Worm (Caenorhabditis elegans) whole organism, late embryonic: ENCODE measurements around the gene C04B4.6.

ENCODE experiments used
- C08G9.2 ChIP-seq: sonication (generic microtip); optimal IDR thresholded peaks from 2 replicates; lab custom pipeline; 2016; ENCODE audit warnings: mild to moderate bottlenecking, missing genetic modification characterization, moderate library complexity, missing compliant biosample characterization
- C38D4.7 ChIP-seq: fragments of 200-800 bp; sonication (Bioruptor generic); optimal IDR thresholded peaks from 2 replicates; lab custom pipeline; 2018; ENCODE audit warnings: mild to moderate bottlenecking, missing genetic modification characterization, moderate library complexity, missing compliant biosample characterization
- F13H6.1 ChIP-seq: sonication (generic microtip); optimal IDR thresholded peaks from 2 replicates; lab custom pipeline; 2016; ENCODE audit warnings: missing genetic modification characterization, missing compliant biosample characterization
- K09A11.1 ChIP-seq: sonication (generic microtip); optimal IDR thresholded peaks from 2 replicates; lab custom pipeline; 2017; ENCODE audit warnings: antibody characterized with exemption, mild to moderate bottlenecking, missing genetic modification characterization, missing compliant biosample characterization; ENCODE audit not compliant: insufficient read depth
- T23F11.4 ChIP-seq: fragments of 200-800 bp; sonication (Bioruptor generic); optimal IDR thresholded peaks from 2 replicates; lab custom pipeline; 2018; ENCODE audit warnings: mild to moderate bottlenecking, missing genetic modification characterization, missing compliant biosample characterization
- Y22D7AL.16 ChIP-seq: sonication (generic microtip); optimal IDR thresholded peaks from 2 replicates; lab custom pipeline; 2016; ENCODE audit warnings: missing genetic modification characterization, missing compliant biosample characterization
- ahr-1 ChIP-seq: sonication (generic microtip); optimal IDR thresholded peaks from 2 replicates; lab custom pipeline; 2016; ENCODE audit warnings: missing genetic modification characterization, missing compliant biosample characterization
- ceh-14 ChIP-seq: sonication (generic microtip); optimal IDR thresholded peaks from 2 replicates; lab custom pipeline; 2016; ENCODE audit warnings: missing genotype, missing genetic modification characterization, missing compliant biosample characterization
- ceh-18 ChIP-seq: sonication (generic microtip); optimal IDR thresholded peaks from 2 replicates; lab custom pipeline; 2016; ENCODE audit warnings: missing genetic modification characterization, missing compliant biosample characterization
- ceh-19 ChIP-seq: fragments of 200-800 bp; sonication (Bioruptor generic); optimal IDR thresholded peaks from 2 replicates; lab custom pipeline; 2018; ENCODE audit warnings: mild to moderate bottlenecking, missing genetic modification characterization, missing compliant biosample characterization
- ceh-2 ChIP-seq: sonication (generic microtip); optimal IDR thresholded peaks from 2 replicates; lab custom pipeline; 2016; ENCODE audit warnings: missing genotype, missing genetic modification characterization, missing compliant biosample characterization
- ceh-30 ChIP-seq: fragments of 150-350 bp; optimal IDR thresholded peaks from 2 replicates; lab custom pipeline; 2014; ENCODE audit warnings: missing biosample characterization, missing genetic modification characterization
- ceh-31 ChIP-seq: sonication (generic microtip); optimal IDR thresholded peaks from 2 replicates; lab custom pipeline; 2016; ENCODE audit warnings: missing genetic modification characterization, missing compliant biosample characterization
- ceh-34 ChIP-seq: sonication (generic microtip); optimal IDR thresholded peaks from 2 replicates; lab custom pipeline; 2016; ENCODE audit warnings: mild to moderate bottlenecking, missing genetic modification characterization, missing compliant biosample characterization
- dve-1 ChIP-seq: sonication (generic microtip); optimal IDR thresholded peaks from 2 replicates; lab custom pipeline; 2017; ENCODE audit warnings: antibody characterized with exemption, mild to moderate bottlenecking, missing genetic modification characterization, missing compliant biosample characterization
- elt-2 ChIP-seq: sonication (generic microtip); optimal IDR thresholded peaks from 2 replicates; lab custom pipeline; 2016; ENCODE audit warnings: missing genetic modification reagents, missing genetic modification characterization, missing compliant biosample characterization
- elt-4 ChIP-seq: sonication (generic microtip); optimal IDR thresholded peaks from 2 replicates; lab custom pipeline; 2016; ENCODE audit warnings: missing genetic modification characterization, missing compliant biosample characterization
- fax-1 ChIP-seq: sonication (generic microtip); optimal IDR thresholded peaks from 2 replicates; lab custom pipeline; 2016; ENCODE audit warnings: missing genotype, missing genetic modification characterization, missing compliant biosample characterization
- fkh-10 ChIP-seq: fragments of 150-350 bp; optimal IDR thresholded peaks from 2 replicates; lab custom pipeline; 2014; ENCODE audit warnings: missing biosample characterization, missing genetic modification reagents, missing genetic modification characterization
- fkh-6 ChIP-seq: sonication (generic microtip); optimal IDR thresholded peaks from 2 replicates; lab custom pipeline; 2016; ENCODE audit warnings: missing genetic modification characterization, missing compliant biosample characterization
- gmeb-2 ChIP-seq: sonication (generic microtip); optimal IDR thresholded peaks from 2 replicates; lab custom pipeline; 2016; ENCODE audit warnings: missing genetic modification characterization, inconsistent platforms, missing compliant biosample characterization
- hlh-30 ChIP-seq: sonication (generic microtip); optimal IDR thresholded peaks from 2 replicates; lab custom pipeline; 2017; ENCODE audit warnings: antibody characterized with exemption, missing genetic modification characterization, missing compliant biosample characterization; ENCODE audit not compliant: insufficient read depth
- hlh-6 ChIP-seq: sonication (generic microtip); optimal IDR thresholded peaks from 2 replicates; lab custom pipeline; 2016; ENCODE audit warnings: missing genotype, missing genetic modification characterization, missing compliant biosample characterization
- hlh-8 ChIP-seq: sonication (generic microtip); optimal IDR thresholded peaks from 2 replicates; lab custom pipeline; 2016; ENCODE audit warnings: missing genotype, missing genetic modification characterization, missing compliant biosample characterization
- lin-11 ChIP-seq: fragments of 200-800 bp; sonication (Bioruptor generic); optimal IDR thresholded peaks from 2 replicates; lab custom pipeline; 2018; ENCODE audit warnings: mild to moderate bottlenecking, missing genetic modification characterization, missing compliant biosample characterization
- madf-2 ChIP-seq: sonication (generic microtip); optimal IDR thresholded peaks from 2 replicates; lab custom pipeline; 2017; ENCODE audit warnings: missing genetic modification characterization, missing compliant biosample characterization
- pag-3 ChIP-seq: sonication (generic microtip); optimal IDR thresholded peaks from 2 replicates; lab custom pipeline; 2016; ENCODE audit warnings: missing compliant biosample characterization, missing genetic modification characterization, borderline replicate concordance
- pat-9 ChIP-seq: fragments of 200-800 bp; sonication (Bioruptor generic); optimal IDR thresholded peaks from 2 replicates; lab custom pipeline; 2018; ENCODE audit warnings: mild to moderate bottlenecking, missing genetic modification characterization, moderate library complexity, missing compliant biosample characterization
- pax-1 ChIP-seq: fragments of 150-350 bp; optimal IDR thresholded peaks from 2 replicates; lab custom pipeline; 2014; ENCODE audit warnings: missing biosample characterization, missing genetic modification characterization
- pha-4 ChIP-seq: fragments of 150-350 bp; optimal IDR thresholded peaks from 2 replicates; lab custom pipeline; 2018; ENCODE audit warnings: missing biosample characterization, missing genetic modification reagents, missing genetic modification characterization
- pqm-1 ChIP-seq: sonication (generic microtip); optimal IDR thresholded peaks from 2 replicates; lab custom pipeline; 2016; ENCODE audit warnings: missing genetic modification characterization, missing compliant biosample characterization
- ref-2 ChIP-seq: sonication (generic microtip); optimal IDR thresholded peaks from 2 replicates; lab custom pipeline; 2016; ENCODE audit warnings: missing genetic modification characterization, missing compliant biosample characterization
- rnt-1 ChIP-seq: sonication (generic microtip); optimal IDR thresholded peaks from 2 replicates; lab custom pipeline; 2016; ENCODE audit warnings: missing genetic modification characterization, missing compliant biosample characterization
- sdc-2 ChIP-seq: sonication (generic microtip); optimal IDR thresholded peaks from 2 replicates; lab custom pipeline; 2016; ENCODE audit warnings: missing genotype, missing genetic modification characterization, missing compliant biosample characterization
- sox-4 ChIP-seq: sonication (generic microtip); optimal IDR thresholded peaks from 2 replicates; lab custom pipeline; 2017; ENCODE audit warnings: mild to moderate bottlenecking, missing genetic modification characterization, inconsistent platforms, missing compliant biosample characterization
- syd-9 ChIP-seq: sonication (generic microtip); optimal IDR thresholded peaks from 2 replicates; lab custom pipeline; 2016; ENCODE audit warnings: mild to moderate bottlenecking, missing genetic modification characterization, moderate library complexity, missing compliant biosample characterization
- tbx-2 ChIP-seq: sonication (generic microtip); optimal IDR thresholded peaks from 2 replicates; lab custom pipeline; 2016; ENCODE audit warnings: missing genetic modification characterization, missing compliant biosample characterization
- tbx-7 ChIP-seq: sonication (generic microtip); optimal IDR thresholded peaks from 2 replicates; lab custom pipeline; 2016; ENCODE audit warnings: missing genotype, missing genetic modification characterization, missing compliant biosample characterization
- ztf-16 ChIP-seq: sonication (generic microtip); optimal IDR thresholded peaks from 2 replicates; lab custom pipeline; 2017; ENCODE audit warnings: missing genetic modification characterization, missing compliant biosample characterization

C04B4.6 gene

ce11 chrX:12285496-12285895 lies 10.0 kb upstream of the C04B4.6 start, which contains the start of gene lips-2:
Gene lips-2, plus strand, starts transcription at chrX:12285796.
- no peak for TF ChIP-seq pax-1 (tag; lab: Kevin White, UChicago)
- no peak for TF ChIP-seq tbx-7 (tag; lab: Kevin White, UChicago)
- no peak for TF ChIP-seq rnt-1 (tag; lab: Kevin White, UChicago)
- TF ChIP-seq pha-4 (tag; lab: Kevin White, UChicago) = no peak
- no peak for TF ChIP-seq hlh-30 (tag; lab: Kevin White, UChicago)
- no peak for TF ChIP-seq pqm-1 (tag; lab: Kevin White, UChicago)
- TF ChIP-seq ahr-1 (tag; lab: Kevin White, UChicago) = no peak
- no peak for TF ChIP-seq fkh-6 (tag; lab: Kevin White, UChicago)
- no peak for TF ChIP-seq fkh-10
- TF ChIP-seq pat-9 (tag; lab: Kevin White, UChicago) = no peak
- TF ChIP-seq elt-4 (tag; lab: Kevin White, UChicago) = no peak
- no peak for TF ChIP-seq lin-11 (tag; lab: Kevin White, UChicago)
- TF ChIP-seq tbx-2 (tag; lab: Kevin White, UChicago) = no peak
- no peak for TF ChIP-seq ceh-30 (tag; lab: Kevin White, UChicago)
- TF ChIP-seq Y22D7AL.16 (tag; lab: Kevin White, UChicago) = no peak
- no peak for TF ChIP-seq K09A11.1 (tag; lab: Kevin White, UChicago)
- TF ChIP-seq gmeb-2 = no peak
- no peak for TF ChIP-seq ref-2 (tag; lab: Kevin White, UChicago)
- TF ChIP-seq dve-1 (tag; lab: Kevin White, UChicago) = no peak
- TF ChIP-seq ztf-16 (tag; lab: Kevin White, UChicago) = no peak
- TF ChIP-seq, all 69 proteins: peak for 0

- TF ChIP-seq F13H6.1 (tag; lab: Kevin White, UChicago) (no peak), hlh-6 (tag; lab: Kevin White, UChicago) (no peak), C38D4.7 (GFP tag; lab: Kevin White, UChicago) (no peak), hlh-8 (no peak)
- TF ChIP-seq, all 69 proteins: peak for 0
Observed at ce11 chrX:12284161-12284560, 8.7 kb upstream of the C04B4.6 start.

ce11 chrX:12282911-12283310 lies 7.4 kb upstream of the C04B4.6 start, which contains the start of gene C04B4.2:
Gene C04B4.2, plus strand, starts transcription at chrX:12283281.
- TF ChIP-seq Y22D7AL.16 (tag; lab: Kevin White, UChicago) (no peak), ceh-34 (tag; lab: Kevin White, UChicago) (no peak), sdc-2 (no peak), elt-2 (tag; lab: Kevin White, UChicago) (no peak), ceh-18 (no peak), ceh-19 (GFP tag; lab: Kevin White, UChicago) (no peak), ceh-2 (no peak), F13H6.1 (tag; lab: Kevin White, UChicago) (no peak), pag-3 (tag; lab: Kevin White, UChicago) (no peak), K09A11.1 (tag; lab: Kevin White, UChicago) (no peak), pax-1 (tag; lab: Kevin White, UChicago) (no peak), ceh-14 (tag; lab: Kevin White, UChicago) (no peak), ceh-31 (tag; lab: Kevin White, UChicago) (no peak), rnt-1 (tag; lab: Kevin White, UChicago) (no peak), ahr-1 (tag; lab: Kevin White, UChicago) (no peak), C08G9.2 (tag; lab: Kevin White, UChicago) (no peak), fax-1 (tag; lab: Kevin White, UChicago) (no peak), pat-9 (tag; lab: Kevin White, UChicago) (no peak), sox-4 (tag; lab: Kevin White, UChicago) (no peak)

- TF ChIP-seq madf-2 (tag; lab: Kevin White, UChicago) (no peak), Y22D7AL.16 (tag; lab: Kevin White, UChicago) (no peak), T23F11.4 (GFP tag; lab: Kevin White, UChicago) (no peak), pha-4 (tag; lab: Kevin White, UChicago) (no peak), sdc-2 (no peak), ceh-31 (tag; lab: Kevin White, UChicago) (no peak), syd-9 (tag; lab: Kevin White, UChicago) (no peak), hlh-8 (no peak)
Observed at ce11 chrX:12280477-12280876, 5.0 kb upstream of the C04B4.6 start, which contains the start of gene C04B4.1. Gene C04B4.1, plus strand, starts transcription at chrX:12280777.
